Worm (Caenorhabditis elegans) whole organism, L2 larva: Measurements from ENCODE around the gene F36H1.11.

Experiments
- R02D3.7 ChIP-seq: fragments of 150-350 bp; optimal IDR thresholded peaks from 2 replicates; lab custom pipeline; 2014; ENCODE audit warnings: missing biosample characterization, missing genetic modification characterization
- egl-27 ChIP-seq: sonication (generic microtip); optimal IDR thresholded peaks from 3 replicates; lab custom pipeline; 2017; ENCODE audit warnings: missing biosample characterization, missing genetic modification reagents, missing genetic modification characterization
- elt-3 ChIP-seq: sonication (generic microtip); optimal IDR thresholded peaks from 2 replicates; lab custom pipeline; 2017; ENCODE audit warnings: missing biosample characterization, missing genetic modification characterization
- lin-39 ChIP-seq: fragments of 150-350 bp; optimal IDR thresholded peaks from 2 replicates; lab custom pipeline; 2014; ENCODE audit warnings: missing biosample characterization, missing genetic modification reagents, missing genetic modification characterization
- lsy-2 ChIP-seq, 2 experiments: fragments of 150-350 bp in 1 of 2; sonication (generic microtip) in 1 of 2; optimal IDR thresholded peaks; 2 replicates each; lab custom pipeline; 2014 to 2017; ENCODE audit warnings: missing biosample characterization in 2 of 2, missing genetic modification characterization in 2 of 2
- mab-5 ChIP-seq: fragments of 150-350 bp; optimal IDR thresholded peaks from 2 replicates; lab custom pipeline; 2014; ENCODE audit warnings: missing biosample characterization, missing genetic modification characterization
- mdl-1 ChIP-seq, 2 experiments: fragments of 150-350 bp in 1 of 2; sonication (generic microtip) in 1 of 2; optimal IDR thresholded peaks; 2 replicates each; lab custom pipeline; 2017; ENCODE audit warnings: missing biosample characterization in 2 of 2, missing genetic modification characterization in 2 of 2
- nhr-10 ChIP-seq: sonication (generic microtip); optimal IDR thresholded peaks from 2 replicates; lab custom pipeline; 2017; ENCODE audit warnings: missing biosample characterization, missing genetic modification characterization
- nhr-129 ChIP-seq: fragments of 150-350 bp; optimal IDR thresholded peaks from 2 replicates; lab custom pipeline; 2014; ENCODE audit warnings: missing biosample characterization, missing genetic modification characterization
- nhr-21 ChIP-seq: fragments of 150-350 bp; optimal IDR thresholded peaks from 2 replicates; lab custom pipeline; 2014; ENCODE audit warnings: missing biosample characterization, missing genetic modification characterization
- peb-1 ChIP-seq: fragments of 150-350 bp; optimal IDR thresholded peaks from 2 replicates; lab custom pipeline; 2014; ENCODE audit warnings: missing biosample characterization, missing genetic modification characterization
- sma-3 ChIP-seq: sonication (generic microtip); optimal IDR thresholded peaks from 2 replicates; lab custom pipeline; 2016; ENCODE audit warnings: missing genetic modification reagents, missing genetic modification characterization, missing compliant biosample characterization
- sma-9 ChIP-seq, 2 experiments: fragments of 150-350 bp in 1 of 2; sonication (generic microtip) in 1 of 2; optimal IDR thresholded peaks; 2 replicates each; lab custom pipeline; 2014 to 2016; ENCODE audit warnings: missing genetic modification characterization in 2 of 2, mild to moderate bottlenecking in 1 of 2, missing biosample characterization in 1 of 2, missing compliant biosample characterization in 1 of 2, missing genetic modification reagents in 1 of 2, moderate library complexity in 1 of 2
- snpc-4 ChIP-seq: fragments of 150-350 bp; optimal IDR thresholded peaks from 2 replicates; lab custom pipeline; 2014; ENCODE audit warnings: missing biosample characterization, missing genetic modification characterization
- zag-1 ChIP-seq: fragments of 150-350 bp; optimal IDR thresholded peaks from 2 replicates; lab custom pipeline; 2014; ENCODE audit warnings: missing biosample characterization, missing genetic modification characterization
- ztf-11 ChIP-seq: sonication (generic microtip); optimal IDR thresholded peaks from 2 replicates; lab custom pipeline; 2017; ENCODE audit warnings: missing biosample characterization, missing genetic modification characterization

The F36H1.11 gene

DNA sequence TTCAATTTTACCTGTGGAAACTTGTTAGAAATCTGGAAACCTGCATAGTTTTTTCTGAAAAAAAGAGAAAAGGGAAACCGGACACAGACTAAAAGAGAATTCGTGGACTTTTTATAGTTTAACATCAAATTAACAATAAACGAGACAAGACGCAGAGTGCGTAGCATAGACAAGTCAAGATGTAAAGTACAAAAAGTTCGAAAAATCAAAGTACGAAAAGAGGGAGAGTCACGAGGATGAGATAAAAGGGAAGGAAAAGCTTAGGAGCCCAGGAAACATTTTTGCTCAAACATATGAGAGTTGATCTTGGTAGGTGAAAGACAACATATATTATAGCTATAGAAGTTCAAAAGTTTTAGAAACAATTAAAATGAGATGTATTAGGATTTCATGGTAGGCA is 48.8 kb downstream of the F36H1.11 start, which contains the start of gene M7.12:
Gene M7.12 (minus strand): TSS at position 188 of the 400 bp plus-strand sequence.
- TF ChIP-seq R02D3.7 (tag; lab: Kevin White, UChicago) (no peak), nhr-21 (no peak), nhr-129 (tag; lab: Kevin White, UChicago) (peak; percentile 17), egl-27 (tag; lab: Kevin White, UChicago) (no peak), snpc-4 (tag; lab: Kevin White, UChicago) (no peak), lin-39 (tag; lab: Kevin White, UChicago) (no peak), mab-5 (no peak), zag-1 (tag; lab: Kevin White, UChicago) (peak; percentile 10), sma-9 (GFP tag; optimal IDR thresholded peaks at IDR 0.05; lab: Kevin White, UChicago) (peak; percentile 28), sma-9 (tag; optimal IDR thresholded peaks at IDR 0.05; lab: Kevin White, UChicago) (no peak), mdl-1 (tag; optimal IDR thresholded peaks at IDR 0.05; lab: Kevin White, UChicago) (no peak), elt-3 (tag; lab: Kevin White, UChicago) (no peak), nhr-10 (tag; lab: Kevin White, UChicago) (no peak), lsy-2 (tag; optimal IDR thresholded peaks at IDR 0.05; lab: Kevin White, UChicago) (peak in 1 of 2 experiments; percentile 23), peb-1 (tag; lab: Kevin White, UChicago) (no peak), ztf-11 (no peak), sma-3 (GFP tag; lab: Kevin White, UChicago) (no peak)
